Worm (Caenorhabditis elegans) whole organism, late embryonic: Measurements from ENCODE around the gene srw-43.

Source experiments
- C08G9.2 ChIP-seq: sonication (generic microtip); optimal IDR thresholded peaks from 2 replicates; lab custom pipeline; 2016; ENCODE audit warnings: mild to moderate bottlenecking, missing genetic modification characterization, moderate library complexity, missing compliant biosample characterization
- K02D7.2 ChIP-seq: sonication (generic microtip); optimal IDR thresholded peaks from 2 replicates; lab custom pipeline; 2017; ENCODE audit warnings: mild to moderate bottlenecking, missing genetic modification characterization, missing compliant biosample characterization
- ahr-1 ChIP-seq: sonication (generic microtip); optimal IDR thresholded peaks from 2 replicates; lab custom pipeline; 2016; ENCODE audit warnings: missing genetic modification characterization, missing compliant biosample characterization
- ceh-18 ChIP-seq: sonication (generic microtip); optimal IDR thresholded peaks from 2 replicates; lab custom pipeline; 2016; ENCODE audit warnings: missing genetic modification characterization, missing compliant biosample characterization
- ceh-30 ChIP-seq: fragments of 150-350 bp; optimal IDR thresholded peaks from 2 replicates; lab custom pipeline; 2014; ENCODE audit warnings: missing biosample characterization, missing genetic modification characterization
- ceh-31 ChIP-seq: sonication (generic microtip); optimal IDR thresholded peaks from 2 replicates; lab custom pipeline; 2016; ENCODE audit warnings: missing genetic modification characterization, missing compliant biosample characterization
- ceh-45 ChIP-seq: fragments of 200-800 bp; sonication (Bioruptor generic); IDR thresholded peaks from 2 replicates; pipeline ENCODE4 v1.3.6; 2022; ENCODE audit warnings: missing genetic modification reagents, missing genetic modification characterization, missing compliant biosample characterization
- ceh-48 ChIP-seq: sonication (generic microtip); optimal IDR thresholded peaks from 2 replicates; lab custom pipeline; 2016; ENCODE audit warnings: missing genetic modification characterization, inconsistent platforms, missing compliant biosample characterization
- che-1 ChIP-seq: sonication (generic microtip); optimal IDR thresholded peaks from 2 replicates; lab custom pipeline; 2016; ENCODE audit warnings: mild to moderate bottlenecking, missing genetic modification characterization, missing compliant biosample characterization
- dmd-4 ChIP-seq: sonication (generic microtip); optimal IDR thresholded peaks from 2 replicates; lab custom pipeline; 2016; ENCODE audit warnings: borderline replicate concordance, missing genetic modification characterization, missing compliant biosample characterization
- dve-1 ChIP-seq: sonication (generic microtip); optimal IDR thresholded peaks from 2 replicates; lab custom pipeline; 2017; ENCODE audit warnings: antibody characterized with exemption, mild to moderate bottlenecking, missing genetic modification characterization, missing compliant biosample characterization
- elt-2 ChIP-seq: sonication (generic microtip); optimal IDR thresholded peaks from 2 replicates; lab custom pipeline; 2016; ENCODE audit warnings: missing genetic modification reagents, missing genetic modification characterization, missing compliant biosample characterization
- ets-4 ChIP-seq: sonication (generic microtip); optimal IDR thresholded peaks from 2 replicates; lab custom pipeline; 2016; ENCODE audit warnings: missing genetic modification characterization, missing compliant biosample characterization
- fkh-10 ChIP-seq: fragments of 150-350 bp; optimal IDR thresholded peaks from 2 replicates; lab custom pipeline; 2014; ENCODE audit warnings: missing biosample characterization, missing genetic modification reagents, missing genetic modification characterization
- gmeb-2 ChIP-seq: sonication (generic microtip); optimal IDR thresholded peaks from 2 replicates; lab custom pipeline; 2016; ENCODE audit warnings: missing genetic modification characterization, inconsistent platforms, missing compliant biosample characterization
- hlh-13 ChIP-seq: fragments of 200-800 bp; sonication (Bioruptor generic); optimal IDR thresholded peaks from 2 replicates; lab custom pipeline; 2018; ENCODE audit warnings: mild to moderate bottlenecking, missing genetic modification characterization, missing compliant biosample characterization
- hlh-15 ChIP-seq: sonication (generic microtip); optimal IDR thresholded peaks from 2 replicates; lab custom pipeline; 2016; ENCODE audit warnings: missing genetic modification characterization, missing compliant biosample characterization
- hlh-6 ChIP-seq: sonication (generic microtip); optimal IDR thresholded peaks from 2 replicates; lab custom pipeline; 2016; ENCODE audit warnings: missing genotype, missing genetic modification characterization, missing compliant biosample characterization
- hlh-8 ChIP-seq: sonication (generic microtip); optimal IDR thresholded peaks from 2 replicates; lab custom pipeline; 2016; ENCODE audit warnings: missing genotype, missing genetic modification characterization, missing compliant biosample characterization
- lim-6 ChIP-seq: sonication (generic microtip); optimal IDR thresholded peaks from 2 replicates; lab custom pipeline; 2016; ENCODE audit warnings: missing genetic modification characterization, missing compliant biosample characterization
- madf-2 ChIP-seq: sonication (generic microtip); optimal IDR thresholded peaks from 2 replicates; lab custom pipeline; 2017; ENCODE audit warnings: missing genetic modification characterization, missing compliant biosample characterization
- nfya-1 ChIP-seq: sonication (generic microtip); optimal IDR thresholded peaks from 2 replicates; lab custom pipeline; 2017; ENCODE audit warnings: missing genetic modification characterization, mild to moderate bottlenecking, missing compliant biosample characterization, antibody characterized with exemption, moderate library complexity
- nhr-11 ChIP-seq: fragments of 150-350 bp; optimal IDR thresholded peaks from 2 replicates; lab custom pipeline; 2014; ENCODE audit warnings: missing biosample characterization, missing genetic modification characterization
- nhr-232 ChIP-seq: sonication (generic microtip); optimal IDR thresholded peaks from 2 replicates; lab custom pipeline; 2016; ENCODE audit warnings: missing genetic modification characterization, missing compliant biosample characterization
- odd-2 ChIP-seq: sonication (generic microtip); optimal IDR thresholded peaks from 2 replicates; lab custom pipeline; 2017; ENCODE audit warnings: antibody characterized with exemption, mild to moderate bottlenecking, missing genetic modification characterization, missing compliant biosample characterization
- pat-9 ChIP-seq: fragments of 200-800 bp; sonication (Bioruptor generic); optimal IDR thresholded peaks from 2 replicates; lab custom pipeline; 2018; ENCODE audit warnings: mild to moderate bottlenecking, missing genetic modification characterization, moderate library complexity, missing compliant biosample characterization
- pax-1 ChIP-seq: fragments of 150-350 bp; optimal IDR thresholded peaks from 2 replicates; lab custom pipeline; 2014; ENCODE audit warnings: missing biosample characterization, missing genetic modification characterization
- pha-4 ChIP-seq: fragments of 150-350 bp; optimal IDR thresholded peaks from 2 replicates; lab custom pipeline; 2018; ENCODE audit warnings: missing biosample characterization, missing genetic modification reagents, missing genetic modification characterization
- sdc-2 ChIP-seq: sonication (generic microtip); optimal IDR thresholded peaks from 2 replicates; lab custom pipeline; 2016; ENCODE audit warnings: missing genotype, missing genetic modification characterization, missing compliant biosample characterization
- sox-2 ChIP-seq: fragments of 200-800 bp; sonication (Bioruptor generic); IDR thresholded peaks from 2 replicates; pipeline ENCODE4 v1.3.6; 2022; ENCODE audit warnings: missing genetic modification reagents, missing genetic modification characterization, missing compliant biosample characterization
- syd-9 ChIP-seq: sonication (generic microtip); optimal IDR thresholded peaks from 2 replicates; lab custom pipeline; 2016; ENCODE audit warnings: mild to moderate bottlenecking, missing genetic modification characterization, moderate library complexity, missing compliant biosample characterization
- unc-3 ChIP-seq, 2 experiments: fragments of 200-800 bp in 1 of 2; sonication (Bioruptor generic) in 1 of 2; sonication (generic microtip) in 1 of 2; conservative IDR thresholded peaks in 1 of 2; optimal IDR thresholded peaks in 1 of 2; 2 replicates each; pipeline versions ENCODE4 v1.3.6 to Lab custom; 2016 to 2022; ENCODE audit warnings: missing compliant biosample characterization in 2 of 2, missing genetic modification characterization in 2 of 2, missing genetic modification reagents in 1 of 2
- unc-42 ChIP-seq: sonication (generic microtip); optimal IDR thresholded peaks from 2 replicates; lab custom pipeline; 2016; ENCODE audit warnings: missing genotype, missing genetic modification characterization, missing compliant biosample characterization
- unc-55 ChIP-seq: sonication (generic microtip); optimal IDR thresholded peaks from 2 replicates; lab custom pipeline; 2017; ENCODE audit warnings: missing biosample characterization, missing genetic modification reagents, missing genetic modification characterization
- unc-86 ChIP-seq: sonication (generic microtip); optimal IDR thresholded peaks from 2 replicates; lab custom pipeline; 2016; ENCODE audit warnings: missing genetic modification characterization, missing compliant biosample characterization
- ztf-16 ChIP-seq: sonication (generic microtip); optimal IDR thresholded peaks from 2 replicates; lab custom pipeline; 2017; ENCODE audit warnings: missing genetic modification characterization, missing compliant biosample characterization

srw-43 gene

ce11 chrV:16724574-16724973 lies 38.7 kb downstream of the srw-43 start:
- no peak for TF ChIP-seq ceh-30 (tag; lab: Kevin White, UChicago)
- no peak for TF ChIP-seq unc-42 (tag; lab: Kevin White, UChicago)
- no peak for TF ChIP-seq ceh-18 (tag; lab: Kevin White, UChicago)
- no peak for TF ChIP-seq ceh-45
- TF ChIP-seq sdc-2 (tag; lab: Kevin White, UChicago), result no peak
- TF ChIP-seq C08G9.2 (tag; lab: Kevin White, UChicago), result no peak

ce11 chrV:16725955-16726354 lies 40.1 kb downstream of the srw-43 start:
- no peak for TF ChIP-seq hlh-6 (tag; lab: Kevin White, UChicago)
- no peak for TF ChIP-seq hlh-8
- no peak for TF ChIP-seq ztf-16
- no peak for TF ChIP-seq hlh-13 (GFP tag; lab: Kevin White, UChicago)
- TF ChIP-seq ceh-31, result no peak
- TF ChIP-seq unc-86, result no peak
- no peak for TF ChIP-seq nhr-232 (tag; lab: Kevin White, UChicago)
- TF ChIP-seq ceh-18 (tag; lab: Kevin White, UChicago), result no peak
- no peak for TF ChIP-seq elt-2 (tag; lab: Kevin White, UChicago)
- TF ChIP-seq K02D7.2 (tag; lab: Kevin White, UChicago), result no peak
- no peak for TF ChIP-seq ceh-45
- no peak for TF ChIP-seq dve-1 (tag; lab: Kevin White, UChicago)
- TF ChIP-seq, all 69 proteins: peak for 0

- TF ChIP-seq che-1 (tag; lab: Kevin White, UChicago) (no peak), ceh-30 (tag; lab: Kevin White, UChicago) (no peak), ahr-1 (no peak), C08G9.2 (tag; lab: Kevin White, UChicago) (no peak), ets-4 (no peak), odd-2 (tag; lab: Kevin White, UChicago) (no peak), ceh-48 (no peak), pha-4 (tag; lab: Kevin White, UChicago) (no peak), unc-55 (GFP tag; lab: Kevin White, UChicago) (no peak), lim-6 (no peak), sox-2 (GFP tag; lab: Robert Waterston, UW) (no peak), nfya-1 (tag; lab: Kevin White, UChicago) (no peak), hlh-15 (tag; lab: Kevin White, UChicago) (no peak), unc-3 (GFP tag; conservative IDR thresholded peaks at IDR 0.05; lab: Robert Waterston, UW) (no peak), unc-3 (tag; optimal IDR thresholded peaks at IDR 0.05; lab: Kevin White, UChicago) (no peak), nhr-11 (no peak), syd-9 (no peak), madf-2 (tag; lab: Kevin White, UChicago) (no peak), dmd-4 (tag; lab: Kevin White, UChicago) (no peak)
These were observed 41.1 kb downstream of the srw-43 start, which contains the start of gene T25E12.14 for ce11 chrV:16726915-16727314. Gene T25E12.14 (plus strand): TSS chrV:16727215.

- TF ChIP-seq ceh-30 (tag; lab: Kevin White, UChicago) (no peak), ceh-31 (no peak), fkh-10 (no peak), pax-1 (tag; lab: Kevin White, UChicago) (no peak), pat-9 (tag; lab: Kevin White, UChicago) (no peak), gmeb-2 (tag; lab: Kevin White, UChicago) (no peak)
- TF ChIP-seq, all 69 proteins: peak for 0
These were observed 42.6 kb downstream of the srw-43 start, which contains the start of gene fbxa-127 for ce11 chrV:16728431-16728830. Gene fbxa-127 (plus strand): TSS chrV:16728731.
